Worm (Caenorhabditis elegans): ENCODE measurements around the gene nspe-1.

- no peak for TF ChIP-seq flt-1 (GFP tag; IDR thresholded peaks at IDR 0.05)
- TF ChIP-seq cog-1 (tag; optimal IDR thresholded peaks at IDR 0.05) = no peak
- no peak for TF ChIP-seq tab-1 (GFP tag; IDR thresholded peaks at IDR 0.05)
- TF ChIP-seq med-1 (GFP tag; optimal IDR thresholded peaks at IDR 0.05; ENCODE audit: insufficient read depth) = no peak
- TF ChIP-seq ztf-29 (GFP tag; IDR thresholded peaks at IDR 0.05) = no peak
- TF ChIP-seq ztf-23 (GFP tag; IDR thresholded peaks at IDR 0.05) = no peak
- TF ChIP-seq klf-2 (GFP tag; conservative IDR thresholded peaks at IDR 0.05) = no peak
These were observed 7.9 kb upstream of the nspe-1 start, which contains the start of gene nspe-5 for ce11 chrII:12628566-12628965.
